Fruit fly (Drosophila melanogaster) whole organism, pupa: Measurements from ENCODE around the gene bcn92.

ENCODE experiments used
- CG10348 ChIP-seq: fragments of 200-800 bp; sonication (Bioruptor generic); IDR thresholded peaks from 2 replicates; pipeline ENCODE4 v1.3.6; 2022; ENCODE audit warnings: missing biosample characterization, missing genetic modification characterization
- CG12605 ChIP-seq: fragments of 200-800 bp; sonication (Bioruptor generic); IDR thresholded peaks from 2 replicates; pipeline ENCODE4 v1.3.6; 2022; ENCODE audit warnings: missing biosample characterization, missing genetic modification characterization
- CG13204 ChIP-seq: fragments of 200-800 bp; sonication (Bioruptor generic); optimal IDR thresholded peaks from 2 replicates; lab custom pipeline; 2018; ENCODE audit warnings: missing biosample characterization, mild to moderate bottlenecking, missing genetic modification characterization, moderate library complexity
- CG14655 ChIP-seq: fragments of 200-800 bp; sonication (Bioruptor generic); optimal IDR thresholded peaks from 3 replicates; lab custom pipeline; 2017; ENCODE audit warnings: mild to moderate bottlenecking, missing biosample characterization, missing genetic modification reagents, missing genetic modification characterization
- CG15710 ChIP-seq: fragments of 200-800 bp; sonication (Bioruptor generic); optimal IDR thresholded peaks from 2 replicates; lab custom pipeline; 2018; ENCODE audit warnings: missing biosample characterization, mild to moderate bottlenecking, missing genetic modification characterization, moderate library complexity
- CG17806 ChIP-seq: fragments of 200-800 bp; sonication (Bioruptor generic); optimal IDR thresholded peaks from 2 replicates; lab custom pipeline; 2018; ENCODE audit warnings: missing biosample characterization, mild to moderate bottlenecking, missing genetic modification characterization, moderate library complexity
- CG32121 ChIP-seq: fragments of 200-800 bp; sonication (Bioruptor generic); IDR thresholded peaks from 2 replicates; pipeline ENCODE4 v1.3.6; 2022; ENCODE audit warnings: missing biosample characterization, missing genetic modification characterization
- CG34367 ChIP-seq: fragments of 200-800 bp; sonication (Bioruptor generic); optimal IDR thresholded peaks from 2 replicates; lab custom pipeline; 2018; ENCODE audit warnings: missing biosample characterization, mild to moderate bottlenecking, missing genetic modification characterization
- CG4496 ChIP-seq: fragments of 200-800 bp; sonication (Bioruptor generic); IDR thresholded peaks from 3 replicates; pipeline ENCODE4 v1.3.6; 2022; ENCODE audit warnings: missing biosample characterization, missing genetic modification characterization
- CG8159 ChIP-seq: fragments of 200-800 bp; sonication (Bioruptor generic); optimal IDR thresholded peaks from 3 replicates; lab custom pipeline; 2018; ENCODE audit warnings: missing biosample characterization, mild to moderate bottlenecking, missing genetic modification characterization, moderate library complexity
- CG8301 ChIP-seq: fragments of 200-800 bp; sonication (Bioruptor generic); optimal IDR thresholded peaks from 2 replicates; lab custom pipeline; 2018; ENCODE audit warnings: missing biosample characterization, mild to moderate bottlenecking, missing genetic modification characterization
- CG9948 ChIP-seq: fragments of 200-800 bp; sonication (Bioruptor generic); optimal IDR thresholded peaks from 2 replicates; lab custom pipeline; 2018; ENCODE audit warnings: missing biosample characterization, mild to moderate bottlenecking, missing genetic modification characterization, moderate library complexity
- D1 ChIP-seq: fragments of 200-800 bp; sonication (Bioruptor generic); optimal IDR thresholded peaks from 2 replicates; lab custom pipeline; 2018; ENCODE audit warnings: missing biosample characterization, mild to moderate bottlenecking, missing genetic modification characterization, moderate library complexity
- EcR ChIP-seq: fragments of 200-800 bp; sonication (Bioruptor generic); optimal IDR thresholded peaks from 3 replicates; lab custom pipeline; 2019; ENCODE audit warnings: missing biosample characterization, missing genetic modification characterization, mild to moderate bottlenecking, moderate library complexity, missing genetic modification reagents
- Ets98B ChIP-seq: fragments of 200-800 bp; sonication (Bioruptor generic); IDR thresholded peaks from 2 replicates; pipeline ENCODE4 v1.3.6; 2022; ENCODE audit warnings: missing biosample characterization, missing genetic modification characterization
- Pif1A ChIP-seq: fragments of 200-800 bp; sonication (Bioruptor generic); optimal IDR thresholded peaks from 3 replicates; lab custom pipeline; 2016; ENCODE audit warnings: missing biosample characterization, missing genetic modification characterization
- Pif1B ChIP-seq: fragments of 200-800 bp; sonication (Bioruptor generic); optimal IDR thresholded peaks from 3 replicates; lab custom pipeline; 2016; ENCODE audit warnings: missing biosample characterization, missing genetic modification characterization
- Snoo ChIP-seq: fragments of 200-800 bp; sonication (Bioruptor generic); optimal IDR thresholded peaks from 3 replicates; lab custom pipeline; 2017; ENCODE audit warnings: missing biosample characterization, mild to moderate bottlenecking, missing genetic modification characterization, inconsistent platforms
- fd96Ca ChIP-seq: fragments of 200-800 bp; sonication (Bioruptor generic); IDR thresholded peaks from 3 replicates; pipeline ENCODE4 v1.3.6; 2022; ENCODE audit warnings: missing biosample characterization, missing genetic modification characterization
- gl ChIP-seq: fragments of 200-800 bp; sonication (Bioruptor generic); optimal IDR thresholded peaks from 2 replicates; lab custom pipeline; 2018; ENCODE audit warnings: missing biosample characterization, mild to moderate bottlenecking, missing genetic modification characterization
- rn ChIP-seq: fragments of 200-800 bp; sonication (Bioruptor generic); IDR thresholded peaks from 2 replicates; pipeline ENCODE4 v1.3.6; 2022; ENCODE audit warnings: missing biosample characterization, missing genetic modification characterization

bcn92 gene

DNA sequence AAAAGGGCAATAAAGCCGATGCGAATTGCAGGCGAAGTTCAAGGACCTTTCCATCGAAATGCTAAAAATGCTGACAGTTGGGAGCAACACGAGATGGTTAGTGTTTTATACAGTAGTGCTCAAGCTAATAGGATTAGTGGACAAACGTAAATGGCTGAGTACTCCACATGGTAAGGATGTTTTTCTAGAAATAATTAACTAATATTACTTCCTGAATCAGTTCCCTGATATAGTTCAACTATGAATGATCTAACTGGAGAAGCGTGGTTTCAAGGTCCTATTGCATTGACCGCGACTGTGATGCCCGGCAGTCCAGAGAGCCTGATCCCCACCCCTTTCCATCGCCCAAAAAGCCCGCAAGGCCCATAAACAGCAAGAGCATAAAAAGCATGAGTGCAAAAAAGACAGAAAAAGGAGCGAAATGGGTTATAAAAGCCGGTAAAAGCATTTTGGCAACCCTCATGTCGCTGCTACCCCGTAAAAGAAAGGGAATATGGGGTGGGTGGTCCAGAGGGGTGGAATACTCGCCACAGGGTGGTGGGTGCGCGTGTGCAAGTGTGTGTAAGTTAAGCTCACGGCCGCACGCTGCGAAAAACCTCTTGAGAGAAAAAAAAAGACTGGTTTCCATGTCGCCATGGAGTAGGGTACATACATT, 15.1 kb downstream of the bcn92 start:
- TF ChIP-seq D1 (tag; lab: Kevin White, UChicago) = peak; percentile 15
- peak; percentile 81 for TF ChIP-seq CG9948 (tag; lab: Kevin White, UChicago)
- TF ChIP-seq CG8159 (tag; lab: Kevin White, UChicago) = peak; percentile 87
- peak; percentile 3 for TF ChIP-seq CG13204 (GFP tag; lab: Kevin White, UChicago)
- TF ChIP-seq rn (GFP tag; lab: Robert Waterston, UW) = 0 out of 2 replicates have a peak, but pooled peaks have one; percentile 23
- TF ChIP-seq Ets98B (GFP tag; lab: Robert Waterston, UW) = peak; percentile 53
- no peak for TF ChIP-seq CG10348
- TF ChIP-seq CG32121 (GFP tag; lab: Robert Waterston, UW) = no peak
- peak; percentile 74 for TF ChIP-seq CG12605
- peak; percentile 71 for TF ChIP-seq Pif1A (GFP tag; lab: Kevin White, UChicago)
- peak; percentile 85 for TF ChIP-seq CG15710 (tag; lab: Kevin White, UChicago)
- peak; percentile 88 for TF ChIP-seq Snoo
- peak; percentile 85 for TF ChIP-seq CG4496
- peak; percentile 74 for TF ChIP-seq Pif1B (GFP tag; lab: Kevin White, UChicago)
- TF ChIP-seq CG34367 = peak; percentile 83
- TF ChIP-seq CG8301 (tag; lab: Kevin White, UChicago) = peak; percentile 67
- TF ChIP-seq fd96Ca (GFP tag; lab: Robert Waterston, UW) = peak; percentile 79
- TF ChIP-seq gl (tag; lab: Kevin White, UChicago) = peak; percentile 68
- peak; percentile 82 for TF ChIP-seq CG17806
- peak; percentile 26 for TF ChIP-seq EcR
- TF ChIP-seq CG14655 (GFP tag; lab: Kevin White, UChicago) = peak; percentile 80

DNA sequence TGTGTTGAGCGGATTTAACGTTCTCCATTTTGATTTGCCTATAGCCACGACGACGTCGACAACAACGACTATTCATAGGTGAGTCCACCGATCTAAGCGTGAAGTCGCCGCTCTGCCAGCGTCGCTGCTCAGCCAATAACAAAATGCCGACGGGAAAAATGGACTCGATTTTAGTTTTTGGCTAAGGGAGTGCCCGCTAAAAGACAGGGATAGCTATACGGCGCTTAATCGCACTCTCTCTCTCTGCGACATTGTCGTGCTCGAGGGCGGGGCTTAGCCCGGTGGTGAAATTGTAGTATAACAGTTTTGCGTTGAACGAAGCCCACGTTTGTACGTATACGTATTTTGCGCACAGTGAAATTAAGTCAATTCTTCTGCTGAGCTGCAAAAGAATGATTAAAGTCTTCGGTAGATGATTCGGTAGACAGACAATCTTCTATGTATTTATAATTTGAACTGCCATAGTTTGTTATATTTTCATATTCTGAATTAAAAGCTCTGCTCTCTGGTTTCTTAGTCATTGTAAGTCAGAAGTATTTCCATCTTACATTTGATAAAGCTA, 23.8 kb downstream of the bcn92 start:
- no peak for TF ChIP-seq rn (GFP tag; lab: Robert Waterston, UW)
- TF ChIP-seq gl (tag; lab: Kevin White, UChicago) = no peak
- TF ChIP-seq CG15710 (tag; lab: Kevin White, UChicago) = no peak
- peak; percentile 60; the same call in 1 of the 3 replicates for TF ChIP-seq CG4496
- TF ChIP-seq CG13204 (GFP tag; lab: Kevin White, UChicago) = no peak
- no peak for TF ChIP-seq Pif1A (GFP tag; lab: Kevin White, UChicago)
- TF ChIP-seq CG10348 = no peak
- TF ChIP-seq Pif1B (GFP tag; lab: Kevin White, UChicago) = no peak
- 0 out of 2 replicates have a peak, but pooled peaks have one; percentile 20 for TF ChIP-seq CG12605
- TF ChIP-seq CG14655 (GFP tag; lab: Kevin White, UChicago) = no peak
- TF ChIP-seq CG8301 (tag; lab: Kevin White, UChicago) = no peak
- TF ChIP-seq CG9948 (tag; lab: Kevin White, UChicago) = no peak
- no peak for TF ChIP-seq D1 (tag; lab: Kevin White, UChicago)
- no peak for TF ChIP-seq fd96Ca (GFP tag; lab: Robert Waterston, UW)
- no peak for TF ChIP-seq CG32121 (GFP tag; lab: Robert Waterston, UW)
- TF ChIP-seq Ets98B (GFP tag; lab: Robert Waterston, UW) = peak; percentile 19; the same call in 1 of the 2 replicates

DNA sequence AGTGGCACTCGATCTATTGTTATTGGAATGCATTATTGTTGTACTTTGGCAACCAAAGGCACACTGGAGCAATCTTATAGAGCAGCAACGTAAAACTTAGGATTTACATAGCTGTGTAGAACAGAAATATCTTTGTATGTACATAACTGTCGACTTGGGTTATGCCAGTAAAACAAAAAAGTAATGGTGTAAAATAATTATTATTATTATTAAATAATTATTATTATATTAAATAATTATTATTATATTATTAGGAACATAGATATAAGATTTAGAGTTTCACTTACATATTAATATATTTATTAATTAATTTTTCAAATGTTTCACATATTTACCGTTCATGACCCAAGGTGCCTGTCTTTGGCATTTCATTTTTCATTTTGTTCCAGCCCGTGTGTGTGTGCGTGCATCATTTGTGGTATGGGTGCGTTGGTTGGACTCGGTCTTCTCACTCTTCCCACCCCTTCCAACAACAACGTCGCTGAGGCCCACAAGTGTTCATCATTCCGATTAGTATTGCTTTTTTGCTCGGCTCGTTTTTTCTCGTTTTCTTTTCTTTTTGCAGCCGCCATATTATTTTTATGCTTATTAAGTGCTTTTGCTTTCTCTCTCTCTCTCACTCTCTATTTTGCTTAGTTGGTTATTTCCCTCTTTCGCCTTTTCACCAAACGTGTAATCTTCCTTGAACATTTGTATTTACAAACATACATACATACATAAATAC, 25.3 kb downstream of the bcn92 start:
- peak; percentile 90 for TF ChIP-seq rn (GFP tag; lab: Robert Waterston, UW)
- TF ChIP-seq CG8301 (tag; lab: Kevin White, UChicago) = peak; percentile 53
- TF ChIP-seq CG15710 (tag; lab: Kevin White, UChicago) = peak; percentile 94
- peak; percentile 90 for TF ChIP-seq D1 (tag; lab: Kevin White, UChicago)
- peak; percentile 93 for TF ChIP-seq CG14655 (GFP tag; lab: Kevin White, UChicago)
- TF ChIP-seq gl (tag; lab: Kevin White, UChicago) = peak; percentile 95
- peak; percentile 89 for TF ChIP-seq Snoo
- peak; percentile 82 for TF ChIP-seq Pif1A (GFP tag; lab: Kevin White, UChicago)
- TF ChIP-seq CG4496 = peak; percentile 94
- TF ChIP-seq CG13204 (GFP tag; lab: Kevin White, UChicago) = peak; percentile 69
- TF ChIP-seq CG32121 (GFP tag; lab: Robert Waterston, UW) = peak; percentile 58; the same call in 1 of the 2 replicates
- peak; percentile 12 for TF ChIP-seq EcR
- TF ChIP-seq CG9948 (tag; lab: Kevin White, UChicago) = peak; percentile 96
- peak; percentile 82 for TF ChIP-seq CG34367
- peak; percentile 86 for TF ChIP-seq CG17806
- peak; percentile 75 for TF ChIP-seq CG10348
- TF ChIP-seq CG12605 = peak; percentile 95
- TF ChIP-seq CG8159 (tag; lab: Kevin White, UChicago) = peak; percentile 97
- TF ChIP-seq Pif1B (GFP tag; lab: Kevin White, UChicago) = peak; percentile 67
- TF ChIP-seq Ets98B (GFP tag; lab: Robert Waterston, UW) = peak; percentile 84
- peak; percentile 82 for TF ChIP-seq fd96Ca (GFP tag; lab: Robert Waterston, UW)
- TF ChIP-seq, all 21 proteins: peak for 21

DNA sequence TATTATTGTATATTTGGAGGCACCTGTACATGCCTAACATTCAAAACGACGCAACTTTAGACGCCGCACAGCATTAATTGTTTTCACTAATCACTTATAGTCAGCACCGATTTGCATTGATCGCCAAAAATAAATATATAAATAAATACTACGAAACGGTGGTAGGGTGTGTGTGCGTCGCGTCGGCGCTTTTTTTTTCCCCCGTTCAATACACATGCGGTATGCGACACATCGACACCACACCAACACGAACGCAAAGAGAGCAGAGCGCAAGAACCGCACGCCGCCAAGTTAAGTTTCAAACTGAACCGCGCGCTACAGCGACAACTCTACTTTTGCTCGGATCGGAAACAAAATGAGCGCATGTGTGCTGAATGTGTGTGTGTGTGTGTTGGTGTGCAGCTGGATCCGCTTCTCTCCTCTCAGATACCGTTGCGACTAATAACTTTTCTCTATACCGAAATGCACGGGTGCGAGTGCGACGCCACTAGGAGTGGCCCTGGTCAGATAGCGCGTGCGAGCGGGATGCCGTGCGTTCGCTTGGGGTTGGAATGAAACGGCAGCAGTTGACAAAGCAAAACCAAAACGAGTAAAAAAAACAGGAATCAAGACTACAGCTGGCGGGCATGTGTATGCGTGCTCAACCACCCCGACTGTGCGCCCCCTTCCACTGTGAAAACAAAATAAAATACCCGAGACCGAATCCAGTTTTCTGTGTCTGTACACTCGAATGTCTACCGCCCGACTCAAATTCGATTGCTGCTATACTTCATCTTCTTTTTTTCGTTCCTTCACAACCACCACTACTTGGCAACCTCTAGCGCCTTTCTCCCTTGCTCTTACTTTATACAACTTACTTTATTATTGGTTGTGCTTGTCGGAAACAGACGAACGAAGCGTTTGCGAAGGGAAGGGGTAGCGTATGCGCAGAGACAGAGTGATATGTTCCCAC, 26.2 kb downstream of the bcn92 start, which contains the start of gene ph-d:
TSS of gene ph-d (minus strand) at position 274 of the 952 bp plus-strand sequence.
- peak; percentile 89 for TF ChIP-seq fd96Ca (GFP tag; lab: Robert Waterston, UW)
- peak; percentile 24 for TF ChIP-seq CG9948 (tag; lab: Kevin White, UChicago)
- TF ChIP-seq CG13204 (GFP tag; lab: Kevin White, UChicago) = peak; percentile 78
- TF ChIP-seq Pif1A (GFP tag; lab: Kevin White, UChicago) = peak; percentile 29
- peak; percentile 90 for TF ChIP-seq rn (GFP tag; lab: Robert Waterston, UW)
- TF ChIP-seq CG17806 = peak; percentile 60
- TF ChIP-seq CG8301 (tag; lab: Kevin White, UChicago) = peak; percentile 76
- TF ChIP-seq CG32121 (GFP tag; lab: Robert Waterston, UW) = peak; percentile 88
- peak; percentile 69 for TF ChIP-seq CG15710 (tag; lab: Kevin White, UChicago)
- no peak for TF ChIP-seq D1 (tag; lab: Kevin White, UChicago)
- peak; percentile 88 for TF ChIP-seq CG12605
- no peak for TF ChIP-seq Pif1B (GFP tag; lab: Kevin White, UChicago)
- TF ChIP-seq CG14655 (GFP tag; lab: Kevin White, UChicago) = peak; percentile 82
- TF ChIP-seq EcR = peak; percentile 10
- TF ChIP-seq CG8159 (tag; lab: Kevin White, UChicago) = peak; percentile 60
- TF ChIP-seq CG4496 = peak; percentile 93
- TF ChIP-seq Ets98B (GFP tag; lab: Robert Waterston, UW) = peak; percentile 84
- peak; percentile 97 for TF ChIP-seq gl (tag; lab: Kevin White, UChicago)
- TF ChIP-seq CG34367 = peak; percentile 88
- peak; percentile 61 for TF ChIP-seq Snoo
- no peak for TF ChIP-seq CG10348
